Worm (Caenorhabditis elegans) whole organism, L4 larva: ENCODE results near the gene rom-2.

ENCODE experiments used
- F49E8.2 ChIP-seq: sonication (generic microtip); optimal IDR thresholded peaks from 2 replicates; lab custom pipeline; 2016; ENCODE audit warnings: missing compliant biosample characterization, mild to moderate bottlenecking, missing genetic modification characterization, borderline replicate concordance
- R02D3.7 ChIP-seq: fragments of 150-350 bp; sonication (generic microtip); optimal IDR thresholded peaks from 3 replicates; lab custom pipeline; 2014; ENCODE audit warnings: missing biosample characterization, missing genetic modification characterization
- Y5F2A.4 ChIP-seq: fragments of 200-800 bp; sonication (Bioruptor generic); optimal IDR thresholded peaks from 2 replicates; lab custom pipeline; 2018; ENCODE audit warnings: mild to moderate bottlenecking, missing genetic modification characterization, missing compliant biosample characterization
- ZK337.2 ChIP-seq: fragments of 200-800 bp; sonication (Bioruptor generic); IDR thresholded peaks from 2 replicates; pipeline ENCODE4 v1.3.6; 2022; ENCODE audit warnings: missing genetic modification reagents, missing genetic modification characterization, missing compliant biosample characterization
- aha-1 ChIP-seq: fragments of 150-350 bp; peaks from one replicate; lab custom pipeline; 2014; ENCODE audit warnings: missing biosample characterization, missing genetic modification characterization
- ama-1 ChIP-seq: fragments of 150-350 bp; optimal IDR thresholded peaks from 2 replicates; lab custom pipeline; 2014; ENCODE audit warnings: inconsistent platforms, mixed read lengths
- ceh-20 ChIP-seq: fragments of 200-800 bp; sonication (Bioruptor generic); IDR thresholded peaks from 2 replicates; pipeline ENCODE4 v1.3.6; 2022; ENCODE audit warnings: missing genetic modification reagents, missing genetic modification characterization, missing compliant biosample characterization
- ceh-28 ChIP-seq: fragments of 150-350 bp; optimal IDR thresholded peaks from 2 replicates; lab custom pipeline; 2014; ENCODE audit warnings: missing biosample characterization, missing genetic modification reagents, missing genetic modification characterization
- ceh-32 ChIP-seq: sonication (generic microtip); optimal IDR thresholded peaks from 2 replicates; lab custom pipeline; 2016; ENCODE audit warnings: mild to moderate bottlenecking, missing genetic modification characterization, missing compliant biosample characterization; ENCODE audit not compliant: poor library complexity
- ceh-62 ChIP-seq: sonication (generic microtip); optimal IDR thresholded peaks from 2 replicates; lab custom pipeline; 2017; ENCODE audit warnings: missing biosample characterization, missing genetic modification characterization
- ceh-82 ChIP-seq: sonication (generic microtip); optimal IDR thresholded peaks from 2 replicates; lab custom pipeline; 2017; ENCODE audit warnings: missing biosample characterization, missing genetic modification characterization
- ces-1 ChIP-seq: fragments of 150-350 bp; sonication (generic microtip); optimal IDR thresholded peaks from 4 replicates; lab custom pipeline; 2014; ENCODE audit warnings: missing biosample characterization, missing genetic modification reagents, missing genetic modification characterization
- cey-2 ChIP-seq: sonication (generic microtip); optimal IDR thresholded peaks from 3 replicates; lab custom pipeline; 2017; ENCODE audit warnings: missing genetic modification characterization, mild to moderate bottlenecking, missing compliant biosample characterization, antibody characterized with exemption, borderline replicate concordance; ENCODE audit not compliant: insufficient read depth
- ctbp-1 ChIP-seq: fragments of 200-800 bp; sonication (Bioruptor generic); IDR thresholded peaks from 2 replicates; pipeline ENCODE4 v1.3.6; 2022; ENCODE audit warnings: missing genetic modification reagents, missing genetic modification characterization, missing compliant biosample characterization
- daf-16 ChIP-seq, 3 experiments: sonication (generic microtip); optimal IDR thresholded peaks; 2 replicates each; lab custom pipeline; 2016 to 2017; ENCODE audit warnings: missing genetic modification characterization in 3 of 3, missing genetic modification reagents in 3 of 3, mild to moderate bottlenecking in 2 of 3, missing compliant biosample characterization in 2 of 3, missing biosample characterization in 1 of 3, moderate library complexity in 1 of 3
- dmd-8 ChIP-seq: fragments of 200-800 bp; sonication (Bioruptor generic); IDR thresholded peaks from 2 replicates; pipeline ENCODE4 v1.3.6; 2022; ENCODE audit warnings: missing genetic modification characterization, missing compliant biosample characterization
- egl-43 ChIP-seq: fragments of 200-800 bp; sonication (Bioruptor generic); IDR thresholded peaks from 2 replicates; pipeline ENCODE4 v1.3.6; 2022; ENCODE audit warnings: missing genetic modification reagents, missing genetic modification characterization, missing compliant biosample characterization
- hif-1 ChIP-seq, 2 experiments: sonication (generic microtip); optimal IDR thresholded peaks; 2 replicates each; lab custom pipeline; 2016 to 2017; ENCODE audit warnings: missing compliant biosample characterization in 2 of 2, missing genetic modification characterization in 2 of 2, missing genetic modification reagents in 2 of 2, missing genotype in 2 of 2, mild to moderate bottlenecking in 1 of 2
- hlh-11 ChIP-seq: fragments of 200-800 bp; sonication (Bioruptor generic); optimal IDR thresholded peaks from 2 replicates; lab custom pipeline; 2018; ENCODE audit warnings: mild to moderate bottlenecking, missing genetic modification characterization, missing compliant biosample characterization
- hmg-1.1 ChIP-seq: fragments of 200-800 bp; sonication (Bioruptor generic); IDR thresholded peaks from 2 replicates; pipeline ENCODE4 v1.3.6; 2022; ENCODE audit warnings: missing genetic modification reagents, missing genetic modification characterization, missing compliant biosample characterization
- jun-1 ChIP-seq: fragments of 150-350 bp; optimal IDR thresholded peaks from 2 replicates; lab custom pipeline; 2014; ENCODE audit warnings: missing biosample characterization, missing genetic modification reagents, missing genetic modification characterization
- lin-1 ChIP-seq: fragments of 200-800 bp; sonication (Bioruptor generic); IDR thresholded peaks from 2 replicates; pipeline ENCODE4 v1.3.6; 2022; ENCODE audit warnings: missing genetic modification reagents, missing genetic modification characterization, missing compliant biosample characterization
- lin-29 ChIP-seq: fragments of 200-800 bp; sonication (Bioruptor generic); IDR thresholded peaks from 2 replicates; pipeline ENCODE4 v1.3.6; 2022; ENCODE audit warnings: missing genetic modification reagents, missing genetic modification characterization, missing compliant biosample characterization
- lin-38 ChIP-seq: fragments of 200-800 bp; sonication (Bioruptor generic); IDR thresholded peaks from 2 replicates; pipeline ENCODE4 v1.3.6; 2022; ENCODE audit warnings: missing genetic modification reagents, missing genetic modification characterization, missing compliant biosample characterization
- lin-39 ChIP-seq: fragments of 150-350 bp; optimal IDR thresholded peaks from 2 replicates; lab custom pipeline; 2014; ENCODE audit warnings: missing biosample characterization, missing genetic modification reagents, missing genetic modification characterization
- madf-9 ChIP-seq: fragments of 200-800 bp; sonication (Bioruptor generic); conservative IDR thresholded peaks from 2 replicates; pipeline ENCODE4 v1.3.6; 2022; ENCODE audit warnings: missing genetic modification reagents, missing genetic modification characterization, missing compliant biosample characterization
- mep-1 ChIP-seq: fragments of 150-350 bp; sonication (generic microtip); optimal IDR thresholded peaks from 3 replicates; lab custom pipeline; 2014; ENCODE audit warnings: missing biosample characterization, missing genetic modification characterization
- mxl-3 ChIP-seq: fragments of 200-800 bp; sonication (Bioruptor generic); optimal IDR thresholded peaks from 2 replicates; lab custom pipeline; 2018; ENCODE audit warnings: mild to moderate bottlenecking, missing genetic modification characterization, missing compliant biosample characterization
- nhr-10 ChIP-seq: fragments of 150-350 bp; optimal IDR thresholded peaks from 2 replicates; lab custom pipeline; 2014; ENCODE audit warnings: missing biosample characterization, missing genetic modification characterization
- nhr-11 ChIP-seq: fragments of 150-350 bp; optimal IDR thresholded peaks from 2 replicates; lab custom pipeline; 2014; ENCODE audit warnings: missing biosample characterization, missing genetic modification characterization
- nhr-111 ChIP-seq: fragments of 200-800 bp; sonication (Bioruptor generic); optimal IDR thresholded peaks from 2 replicates; lab custom pipeline; 2018; ENCODE audit warnings: mild to moderate bottlenecking, missing genetic modification characterization, missing compliant biosample characterization
- nhr-237 ChIP-seq: sonication (generic microtip); optimal IDR thresholded peaks from 2 replicates; lab custom pipeline; 2017; ENCODE audit warnings: missing biosample characterization, missing genetic modification characterization
- nhr-42 ChIP-seq: fragments of 200-800 bp; sonication (Bioruptor generic); IDR thresholded peaks from 2 replicates; pipeline ENCODE4 v1.3.6; 2022; ENCODE audit warnings: missing genetic modification characterization, missing compliant biosample characterization
- nhr-77 ChIP-seq: fragments of 150-350 bp; optimal IDR thresholded peaks from 2 replicates; lab custom pipeline; 2014; ENCODE audit warnings: missing biosample characterization, missing genetic modification characterization
- pha-4 ChIP-seq, 2 experiments: fragments of 150-350 bp in 1 of 2; fragments of 200-800 bp in 1 of 2; sonication (Bioruptor generic) in 1 of 2; IDR thresholded peaks in 1 of 2; optimal IDR thresholded peaks in 1 of 2; 2 replicates each; pipeline versions ENCODE4 v1.3.6 to Lab custom; 2014 to 2022; ENCODE audit warnings: missing genetic modification characterization in 2 of 2, missing genetic modification reagents in 2 of 2, missing biosample characterization in 1 of 2, missing compliant biosample characterization in 1 of 2
- php-3 ChIP-seq: fragments of 200-800 bp; sonication (Bioruptor generic); IDR thresholded peaks from 2 replicates; pipeline ENCODE4 v1.3.6; 2022; ENCODE audit warnings: missing genetic modification reagents, missing genetic modification characterization, missing compliant biosample characterization
- snpc-1.2 ChIP-seq: fragments of 200-800 bp; sonication (Bioruptor generic); IDR thresholded peaks from 2 replicates; pipeline ENCODE4 v1.3.6; 2022; ENCODE audit warnings: missing genetic modification reagents, missing genetic modification characterization, missing compliant biosample characterization
- spr-3 ChIP-seq: fragments of 200-800 bp; sonication (Bioruptor generic); optimal IDR thresholded peaks from 2 replicates; lab custom pipeline; 2018; ENCODE audit warnings: mild to moderate bottlenecking, missing genetic modification characterization, missing compliant biosample characterization
- tag-97 ChIP-seq: fragments of 200-800 bp; sonication (Bioruptor generic); IDR thresholded peaks from 2 replicates; pipeline ENCODE4 v1.3.6; 2022; ENCODE audit warnings: missing genetic modification characterization, missing compliant biosample characterization
- tra-1 ChIP-seq: fragments of 200-800 bp; sonication (Bioruptor generic); IDR thresholded peaks from 2 replicates; pipeline ENCODE4 v1.3.6; 2022; ENCODE audit warnings: missing genetic modification reagents, missing genetic modification characterization, missing compliant biosample characterization
- unc-39 ChIP-seq: sonication (generic microtip); optimal IDR thresholded peaks from 2 replicates; lab custom pipeline; 2017; ENCODE audit warnings: missing biosample characterization, missing genetic modification characterization
- unc-62 ChIP-seq, 3 experiments: fragments of 150-350 bp in 1 of 3; sonication (generic microtip); optimal IDR thresholded peaks in 2 of 3; peaks in 1 of 3; 1 replicate in 1 of 3; 2 replicates in 2 of 3; lab custom pipeline; 2014 to 2017; ENCODE audit warnings: missing biosample characterization in 3 of 3, missing genetic modification characterization in 3 of 3, missing genetic modification reagents in 3 of 3, missing genotype in 1 of 3
- zfp-2 ChIP-seq: sonication (generic microtip); optimal IDR thresholded peaks from 2 replicates; lab custom pipeline; 2016; ENCODE audit warnings: mild to moderate bottlenecking, missing genetic modification characterization, missing compliant biosample characterization
- zfp-3 ChIP-seq: fragments of 200-800 bp; sonication (Bioruptor generic); conservative IDR thresholded peaks from 2 replicates; pipeline ENCODE4 v1.3.6; 2022; ENCODE audit warnings: missing genetic modification reagents, missing genetic modification characterization, missing compliant biosample characterization
- zip-11 ChIP-seq: fragments of 200-800 bp; sonication (Bioruptor generic); IDR thresholded peaks from 2 replicates; pipeline ENCODE4 v1.3.6; 2022; ENCODE audit warnings: missing genetic modification characterization, missing compliant biosample characterization
- zip-2 ChIP-seq: fragments of 150-350 bp; optimal IDR thresholded peaks from 2 replicates; lab custom pipeline; 2014; ENCODE audit warnings: missing biosample characterization, missing genetic modification characterization
- ztf-11 ChIP-seq: fragments of 150-350 bp; optimal IDR thresholded peaks from 2 replicates; lab custom pipeline; 2014; ENCODE audit warnings: missing biosample characterization, missing genetic modification characterization
- ztf-7 ChIP-seq: fragments of 150-350 bp; optimal IDR thresholded peaks from 2 replicates; lab custom pipeline; 2014; ENCODE audit warnings: missing biosample characterization, missing genetic modification characterization

Gene rom-2

DNA sequence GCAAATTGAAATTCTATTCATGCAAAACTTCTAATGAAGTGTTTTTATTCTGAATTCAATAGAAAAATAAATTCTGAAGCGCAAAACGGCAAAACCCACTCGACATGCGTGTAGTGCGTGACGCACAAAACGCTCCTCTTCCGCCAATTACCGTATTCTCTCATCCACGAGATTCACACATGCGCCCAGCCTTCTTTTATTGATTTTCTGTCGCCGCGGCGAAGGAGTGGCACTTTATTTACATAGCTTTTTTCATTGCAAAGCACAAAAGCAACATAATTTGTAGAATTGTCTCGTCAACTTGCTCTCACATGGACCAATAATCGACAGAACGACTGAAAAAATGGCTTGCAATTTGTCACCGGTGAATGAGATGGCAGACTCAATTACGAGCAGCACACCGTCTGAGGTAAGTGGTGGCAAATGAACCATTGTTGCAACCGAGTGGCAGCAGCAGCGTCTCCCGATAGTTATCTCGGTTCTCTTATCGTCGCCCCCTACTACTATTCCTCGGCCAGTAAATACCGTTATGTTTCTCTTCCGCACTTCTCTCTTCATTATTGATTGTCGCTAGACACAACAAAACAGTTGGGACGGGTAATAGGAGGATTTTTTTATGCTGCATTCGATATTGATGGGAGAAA, 49.3 kb downstream of the rom-2 start, which contains the start of gene unc-16 (continued):
- no peak for TF ChIP-seq F49E8.2 (tag; lab: Kevin White, UChicago)
- peak; percentile 59; the same call in 1 of the 2 replicates for TF ChIP-seq pha-4 (GFP tag; IDR thresholded peaks at IDR 0.05; lab: Robert Waterston, UW)
- TF ChIP-seq pha-4 (tag; optimal IDR thresholded peaks at IDR 0.05; lab: Kevin White, UChicago), result peak; percentile 82
- no peak for TF ChIP-seq nhr-237 (tag; lab: Kevin White, UChicago)
- 0 out of 2 replicates have a peak, but pooled peaks have one; percentile 8 for TF ChIP-seq ZK337.2 (GFP tag; lab: Robert Waterston, UW)
- no peak for TF ChIP-seq ceh-62
- no peak; the same call in 1 of the 2 replicates for TF ChIP-seq egl-43
- no peak for TF ChIP-seq php-3 (GFP tag; lab: Robert Waterston, UW)
- TF ChIP-seq nhr-10 (tag; lab: Kevin White, UChicago), result no peak
- peak; percentile 90 for TF ChIP-seq lin-38 (GFP tag; lab: Robert Waterston, UW)
- TF ChIP-seq nhr-42, result peak; percentile 18; the same call in 1 of the 2 replicates
- peak; percentile 95; the same call in 1 of the 2 replicates for TF ChIP-seq ceh-20 (GFP tag; lab: Robert Waterston, UW)
- TF ChIP-seq spr-3 (GFP tag; lab: Kevin White, UChicago), result no peak
- TF ChIP-seq mep-1 (tag; lab: Kevin White, UChicago), result peak; percentile 94
- TF ChIP-seq ces-1, result no peak
- 0 out of 2 replicates have a peak, but pooled peaks have one; percentile 21 for TF ChIP-seq madf-9 (GFP tag; lab: Robert Waterston, UW)
- no peak for TF ChIP-seq zfp-3 (GFP tag; lab: Robert Waterston, UW)
- peak; percentile 90 for TF ChIP-seq hlh-11
- TF ChIP-seq hif-1 (tag; optimal IDR thresholded peaks at IDR 0.05; lab: Kevin White, UChicago), result peak in 1 of 2 experiments; percentile 65
- peak; percentile 86 for TF ChIP-seq ama-1 (lab: Kevin White, UChicago)
- no peak for TF ChIP-seq cey-2
- no peak for TF ChIP-seq dmd-8 (GFP tag; lab: Robert Waterston, UW)
- no peak for TF ChIP-seq jun-1 (tag; lab: Kevin White, UChicago)
- TF ChIP-seq ceh-28, result peak; percentile 61
- TF ChIP-seq R02D3.7 (tag; lab: Kevin White, UChicago), result no peak
- TF ChIP-seq tag-97 (GFP tag; lab: Robert Waterston, UW), result no peak
- no peak for TF ChIP-seq tra-1 (GFP tag; lab: Robert Waterston, UW)
- peak; percentile 93 for TF ChIP-seq hmg-1.1
- peak; percentile 50 for TF ChIP-seq nhr-77
- peak; percentile 71 for TF ChIP-seq nhr-11 (tag; lab: Kevin White, UChicago)
- TF ChIP-seq lin-39 (tag; lab: Kevin White, UChicago), result no peak
- no peak for TF ChIP-seq Y5F2A.4
- TF ChIP-seq unc-62 (GFP tag; optimal IDR thresholded peaks at IDR 0.05 in 1 of 2; lab: Kevin White, UChicago), result peak in 1 of 2 experiments; percentile 64
- no peak for TF ChIP-seq unc-62 (tag; optimal IDR thresholded peaks at IDR 0.05; lab: Kevin White, UChicago)
- peak in 1 of 2 experiments; percentile 28 for TF ChIP-seq daf-16 (GFP tag; optimal IDR thresholded peaks at IDR 0.05; lab: Kevin White, UChicago)
- peak; percentile 79 for TF ChIP-seq daf-16 (tag; optimal IDR thresholded peaks at IDR 0.05; lab: Kevin White, UChicago)
- TF ChIP-seq zfp-2 (tag; lab: Kevin White, UChicago), result peak; percentile 21
- peak; percentile 68; the same call in 1 of the 2 replicates for TF ChIP-seq ctbp-1 (GFP tag; lab: Robert Waterston, UW)
- TF ChIP-seq lin-1 (GFP tag; lab: Robert Waterston, UW), result no peak
- peak; percentile 89 for TF ChIP-seq mxl-3 (GFP tag; lab: Kevin White, UChicago)
- TF ChIP-seq snpc-1.2 (GFP tag; lab: Robert Waterston, UW), result no peak
- no peak for TF ChIP-seq unc-39 (tag; lab: Kevin White, UChicago)
- TF ChIP-seq lin-29 (GFP tag; lab: Robert Waterston, UW), result 0 out of 2 replicates have a peak, but pooled peaks have one; percentile 19
- peak; percentile 98 for TF ChIP-seq aha-1 (tag; lab: Kevin White, UChicago)
- TF ChIP-seq ztf-11, result no peak
- no peak for TF ChIP-seq zip-11 (GFP tag; lab: Robert Waterston, UW)
- TF ChIP-seq nhr-111, result no peak
- TF ChIP-seq ztf-7 (tag; lab: Kevin White, UChicago), result peak; percentile 38
- no peak for TF ChIP-seq zip-2 (tag; lab: Kevin White, UChicago)
- TF ChIP-seq ceh-82 (tag; lab: Kevin White, UChicago), result no peak
- TF ChIP-seq ceh-32 (tag; lab: Kevin White, UChicago), result no peak
